Comparison of ENCODE assay signal across 4 fruit fly cellular contexts in genomic region chr3R:20837242-20837664, dm6.
TF ChIP-seq lines count a peak whose summit lies in the region.

No protein-coding gene starts in this region.

- no peak for TF ChIP-seq CTCF in whole organism, embryonic (GFP tag; optimal IDR thresholded peaks at IDR 0.05; lab: Kevin White, UChicago)

TF ChIP-seq in whole organism, adult, 20 proteins besides CTCF, POLR2A, EP300 and RAD21:
- TF ChIP-seq CG11617 (GFP tag; optimal IDR thresholded peaks at IDR 0.05; lab: Kevin White, UChicago) (no peak), kay (GFP tag; lab: Kevin White, UChicago; ENCODE audit: borderline replicate concordance) (peak; percentile 76), Mnt (GFP tag; optimal IDR thresholded peaks at IDR 0.05; lab: Kevin White, UChicago) (no peak), CG1620 (GFP tag; optimal IDR thresholded peaks at IDR 0.05; lab: Kevin White, UChicago) (no peak), Crg-1 (GFP tag; optimal IDR thresholded peaks at IDR 0.05; lab: Kevin White, UChicago) (no peak), cic (GFP tag; optimal IDR thresholded peaks at IDR 0.05; lab: Kevin White, UChicago) (peak; percentile 48), CG7045 (GFP tag; optimal IDR thresholded peaks at IDR 0.05; lab: Kevin White, UChicago) (no peak)

TF ChIP-seq in whole organism, embryonic, 481 proteins besides CTCF, POLR2A, EP300 and RAD21 (continues in another document):
- TF ChIP-seq CG13296 (GFP tag; optimal IDR thresholded peaks at IDR 0.05; lab: Kevin White, UChicago) (peak; percentile 13), CG10431 (GFP tag; optimal IDR thresholded peaks at IDR 0.05; lab: Kevin White, UChicago) (no peak), MTF-1 (GFP tag; optimal IDR thresholded peaks at IDR 0.05; lab: Kevin White, UChicago; ENCODE audit: borderline replicate concordance) (no peak), ATbp (GFP tag; optimal IDR thresholded peaks at IDR 0.05; lab: Kevin White, UChicago) (peak; percentile 1), CG31365 (tag; optimal IDR thresholded peaks at IDR 0.05; lab: Kevin White, UChicago) (peak; percentile 13), tin (GFP tag; optimal IDR thresholded peaks at IDR 0.05; lab: Kevin White, UChicago) (no peak), wdn (GFP tag; IDR thresholded peaks at IDR 0.05; lab: Robert Waterston, UW) (0 out of 2 replicates have a peak, but pooled peaks have one; percentile 19), Pdp1 (GFP tag; optimal IDR thresholded peaks at IDR 0.05; lab: Kevin White, UChicago) (peak in 1 of 2 experiments; percentile 74), fd96Cb (tag; optimal IDR thresholded peaks at IDR 0.05; lab: Kevin White, UChicago) (no peak), slbo (GFP tag; IDR thresholded peaks at IDR 0.05; lab: Robert Waterston, UW) (peak; percentile 19; the same call in 1 of the 2 replicates), CG2120 (GFP tag; optimal IDR thresholded peaks at IDR 0.05; lab: Kevin White, UChicago) (peak; percentile 21), exex (tag; optimal IDR thresholded peaks at IDR 0.05; lab: Kevin White, UChicago) (peak; percentile 98), CG10366 (GFP tag; IDR thresholded peaks at IDR 0.05; lab: Robert Waterston, UW) (peak; percentile 71), CG6254 (GFP tag; optimal IDR thresholded peaks at IDR 0.05; lab: Kevin White, UChicago) (peak; percentile 57), CG13894 (tag; optimal IDR thresholded peaks at IDR 0.05; lab: Kevin White, UChicago) (peak; percentile 82), psq (GFP tag; optimal IDR thresholded peaks at IDR 0.05; lab: Kevin White, UChicago) (no peak), CG4707 (GFP tag; optimal IDR thresholded peaks at IDR 0.05; lab: Kevin White, UChicago) (no peak), CG16863 (GFP tag; optimal IDR thresholded peaks at IDR 0.05; lab: Kevin White, UChicago) (no peak), caup (GFP tag; optimal IDR thresholded peaks at IDR 0.05; lab: Kevin White, UChicago; ENCODE audit: severe bottlenecking) (peak; percentile 16), BtbVII (GFP tag; optimal IDR thresholded peaks at IDR 0.05; lab: Kevin White, UChicago) (peak; percentile 57), bigmax (GFP tag; optimal IDR thresholded peaks at IDR 0.05; lab: Kevin White, UChicago) (no peak), chinmo (GFP tag; IDR thresholded peaks at IDR 0.05; lab: Robert Waterston, UW; ENCODE audit: partially characterized antibody) (peak; percentile 75; the same call in 2 of the 4 replicates), CG18011 (GFP tag; optimal IDR thresholded peaks at IDR 0.05; lab: Kevin White, UChicago) (no peak), vvl (GFP tag; IDR thresholded peaks at IDR 0.05; lab: Robert Waterston, UW) (no peak), sug (tag; optimal IDR thresholded peaks at IDR 0.05; lab: Kevin White, UChicago) (peak; percentile 49), bcd (GFP tag; optimal IDR thresholded peaks at IDR 0.05; lab: Kevin White, UChicago) (no peak), Med (GFP tag; lab: Kevin White, UChicago) (peak; percentile 61)

TF ChIP-seq in whole organism, prepupa, 60 proteins besides CTCF, POLR2A, EP300 and RAD21:
- TF ChIP-seq vri (GFP tag; optimal IDR thresholded peaks at IDR 0.05; lab: Kevin White, UChicago) = peak; percentile 64
- TF ChIP-seq Sox14 (GFP tag; optimal IDR thresholded peaks at IDR 0.05; lab: Kevin White, UChicago) = no peak
- no peak for TF ChIP-seq Eip75B (GFP tag; optimal IDR thresholded peaks at IDR 0.05; lab: Kevin White, UChicago)
- peak; percentile 67 for TF ChIP-seq Eip78C (GFP tag; lab: Kevin White, UChicago)
- peak; percentile 58 for TF ChIP-seq svp (GFP tag; lab: Kevin White, UChicago)
- peak; percentile 4 for TF ChIP-seq esn (GFP tag; optimal IDR thresholded peaks at IDR 0.05; lab: Kevin White, UChicago)
- no peak for TF ChIP-seq pdm3 (GFP tag; optimal IDR thresholded peaks at IDR 0.05; lab: Kevin White, UChicago)
- TF ChIP-seq fkh (GFP tag; optimal IDR thresholded peaks at IDR 0.05; lab: Kevin White, UChicago) = peak; percentile 57
- TF ChIP-seq CG7368 (GFP tag; optimal IDR thresholded peaks at IDR 0.05; lab: Kevin White, UChicago) = no peak
- no peak for TF ChIP-seq Hr39 (GFP tag; optimal IDR thresholded peaks at IDR 0.05; lab: Kevin White, UChicago)
- no peak for TF ChIP-seq CG6854 (GFP tag; optimal IDR thresholded peaks at IDR 0.05; lab: Kevin White, UChicago)
- TF ChIP-seq CG11902 (GFP tag; optimal IDR thresholded peaks at IDR 0.05; lab: Kevin White, UChicago) = peak; percentile 52
- no peak for TF ChIP-seq fd85E (GFP tag; optimal IDR thresholded peaks at IDR 0.05; lab: Kevin White, UChicago)
- TF ChIP-seq salr (GFP tag; optimal IDR thresholded peaks at IDR 0.05; lab: Kevin White, UChicago) = no peak
- TF ChIP-seq Sox102F (GFP tag; optimal IDR thresholded peaks at IDR 0.05; lab: Kevin White, UChicago) = no peak
- TF ChIP-seq Hr4 (GFP tag; optimal IDR thresholded peaks at IDR 0.05; lab: Kevin White, UChicago) = no peak
- no peak for TF ChIP-seq lz (GFP tag; optimal IDR thresholded peaks at IDR 0.05; lab: Kevin White, UChicago)
- TF ChIP-seq net (GFP tag; optimal IDR thresholded peaks at IDR 0.05; lab: Kevin White, UChicago) = no peak

TF ChIP-seq in whole organism, wandering third instar larva, 38 proteins besides CTCF, POLR2A, EP300 and RAD21:
- TF ChIP-seq Myc (optimal IDR thresholded peaks at IDR 0.05; lab: Kevin White, UChicago) (no peak), Rel (GFP tag; optimal IDR thresholded peaks at IDR 0.05; lab: Kevin White, UChicago) (no peak), Rel (tag; optimal IDR thresholded peaks at IDR 0.05; lab: Kevin White, UChicago) (peak; percentile 26), CG9705 (GFP tag; optimal IDR thresholded peaks at IDR 0.05; lab: Kevin White, UChicago) (no peak), h (GFP tag; optimal IDR thresholded peaks at IDR 0.05; lab: Kevin White, UChicago) (peak; percentile 46), GATAd (GFP tag; optimal IDR thresholded peaks at IDR 0.05; lab: Kevin White, UChicago) (no peak)
